Fruit fly (Drosophila melanogaster): ENCODE measurements around the gene CG13731.

CG13731 gene

dm6 chr3L:17412146-17412545, 23.4 kb upstream of the CG13731 start:
- TF ChIP-seq CG4404 (GFP tag; IDR thresholded peaks at IDR 0.05) (0 out of 2 replicates have a peak, but pooled peaks have one; percentile 7), Ets65A (GFP tag) (peak; percentile 39), dmrt99B (tag; optimal IDR thresholded peaks at IDR 0.05) (no peak), vvl (GFP tag; IDR thresholded peaks at IDR 0.05) (0 out of 2 replicates have a peak, but pooled peaks have one; percentile 8), HmgZ (tag; optimal IDR thresholded peaks at IDR 0.05) (no peak), sens (GFP tag) (peak; percentile 54), Med (GFP tag) (peak; percentile 54), insv (GFP tag; optimal IDR thresholded peaks at IDR 0.05) (no peak), MESR4 (GFP tag; optimal IDR thresholded peaks at IDR 0.05) (no peak), jing (GFP tag; optimal IDR thresholded peaks at IDR 0.05) (no peak), YL-1 (GFP tag; optimal IDR thresholded peaks at IDR 0.05) (no peak), zen (tag; optimal IDR thresholded peaks at IDR 0.05) (peak; percentile 53)

- TF ChIP-seq sug (tag; optimal IDR thresholded peaks at IDR 0.05) = no peak
- TF ChIP-seq CG15479 (GFP tag; optimal IDR thresholded peaks at IDR 0.05) = peak; percentile 64
- TF ChIP-seq odd (GFP tag; optimal IDR thresholded peaks at IDR 0.05) = no peak
- peak; percentile 4 for TF ChIP-seq mirr (GFP tag; optimal IDR thresholded peaks at IDR 0.05)
- no peak for TF ChIP-seq Pdp1 (GFP tag; optimal IDR thresholded peaks at IDR 0.05)
- no peak for TF ChIP-seq CG9932 (GFP tag; IDR thresholded peaks at IDR 0.05)
Measured at dm6 chr3L:17411273-17411672, 22.5 kb upstream of the CG13731 start.

- TF ChIP-seq ac (GFP tag; optimal IDR thresholded peaks at IDR 0.05) (peak; percentile 5), Hey (tag; optimal IDR thresholded peaks at IDR 0.05) (no peak), bab2 (GFP tag; optimal IDR thresholded peaks at IDR 0.05) (no peak), Sox102F (GFP tag; optimal IDR thresholded peaks at IDR 0.05) (no peak), B-H2 (GFP tag; optimal IDR thresholded peaks at IDR 0.05) (no peak), pros (GFP tag; optimal IDR thresholded peaks at IDR 0.05) (peak; percentile 55), CG8281 (tag; optimal IDR thresholded peaks at IDR 0.05) (no peak), sd (tag; optimal IDR thresholded peaks at IDR 0.05) (peak; percentile 13), CG12769 (tag; optimal IDR thresholded peaks at IDR 0.05) (peak; percentile 60), vvl (GFP tag; IDR thresholded peaks at IDR 0.05) (0 out of 2 replicates have a peak, but pooled peaks have one; percentile 2), CG17829 (tag; optimal IDR thresholded peaks at IDR 0.05) (no peak), insv (GFP tag; optimal IDR thresholded peaks at IDR 0.05) (peak in 1 of 2 experiments; percentile 69), knrl (GFP tag; IDR thresholded peaks at IDR 0.05; ENCODE audit: partially characterized antibody) (0 out of 3 replicates have a peak, but pooled peaks have one; percentile 2), Elba2 (GFP tag; optimal IDR thresholded peaks at IDR 0.05) (peak; percentile 83), kni (GFP tag; optimal IDR thresholded peaks at IDR 0.05) (peak; percentile 58), ci (GFP tag; IDR thresholded peaks at IDR 0.05) (0 out of 3 replicates have a peak, but pooled peaks have one; percentile 19), chinmo (GFP tag; IDR thresholded peaks at IDR 0.05; ENCODE audit: partially characterized antibody) (0 out of 4 replicates have a peak, but pooled peaks have one; percentile 13), CG17186 (GFP tag; optimal IDR thresholded peaks at IDR 0.05) (no peak), Sox100B (GFP tag; optimal IDR thresholded peaks at IDR 0.05) (no peak), abd-A (tag; optimal IDR thresholded peaks at IDR 0.05) (peak; percentile 22), CG15479 (GFP tag; optimal IDR thresholded peaks at IDR 0.05) (peak; percentile 52), MBD-R2 (GFP tag; IDR thresholded peaks at IDR 0.05) (no peak), sr (GFP tag; IDR thresholded peaks at IDR 0.05) (no peak), Dll (GFP tag; IDR thresholded peaks at IDR 0.05; ENCODE audit: partially characterized antibody) (no peak), D (optimal IDR thresholded peaks at IDR 0.05) (peak; percentile 69), D (GFP tag; optimal IDR thresholded peaks at IDR 0.05) (no peak), CG9817 (tag; optimal IDR thresholded peaks at IDR 0.05) (no peak), CTCF (GFP tag; optimal IDR thresholded peaks at IDR 0.05) (no peak), cad (GFP tag; optimal IDR thresholded peaks at IDR 0.05) (peak; percentile 93), tll (GFP tag; optimal IDR thresholded peaks at IDR 0.05) (peak in 1 of 2 experiments; percentile 82)
Measured at dm6 chr3L:17407480-17408093, 18.8 kb upstream of the CG13731 start.
